Worm (Caenorhabditis elegans) whole organism, young adult: Measurements from ENCODE around the gene comt-5.

Source experiments
- B0019.2 ChIP-seq: fragments of 200-800 bp; sonication (Bioruptor generic); conservative IDR thresholded peaks from 2 replicates; pipeline ENCODE4 v1.3.6; 2022; ENCODE audit warnings: missing genetic modification reagents, missing genetic modification characterization, missing compliant biosample characterization
- B0261.1 ChIP-seq: sonication (generic microtip); optimal IDR thresholded peaks from 2 replicates; lab custom pipeline; 2016; ENCODE audit warnings: mild to moderate bottlenecking, missing genetic modification characterization, moderate library complexity, missing compliant biosample characterization
- D2030.7 ChIP-seq: fragments of 200-800 bp; sonication (Bioruptor generic); IDR thresholded peaks from 2 replicates; pipeline ENCODE4 v1.3.6; 2022; ENCODE audit warnings: missing genetic modification reagents, missing genetic modification characterization, missing compliant biosample characterization
- F33H1.4 ChIP-seq: fragments of 200-800 bp; sonication (Bioruptor generic); IDR thresholded peaks from 2 replicates; pipeline ENCODE4 v1.3.6; 2022; ENCODE audit warnings: missing genetic modification reagents, missing genetic modification characterization, missing compliant biosample characterization
- F37B4.10 ChIP-seq: fragments of 200-800 bp; sonication (Bioruptor generic); IDR thresholded peaks from 2 replicates; pipeline ENCODE4 v1.3.6; 2022; ENCODE audit warnings: missing genetic modification characterization, missing compliant biosample characterization
- F39B2.1 ChIP-seq: fragments of 200-800 bp; sonication (Bioruptor generic); IDR thresholded peaks from 2 replicates; pipeline ENCODE4 v1.3.6; 2022; ENCODE audit warnings: missing genetic modification reagents, missing genetic modification characterization, missing compliant biosample characterization
- K12H6.12 ChIP-seq: fragments of 200-800 bp; sonication (Bioruptor generic); optimal IDR thresholded peaks from 2 replicates; lab custom pipeline; 2018; ENCODE audit warnings: mild to moderate bottlenecking, missing genetic modification characterization, missing compliant biosample characterization
- Y53G8AR.9 ChIP-seq: fragments of 200-800 bp; sonication (Bioruptor generic); conservative IDR thresholded peaks from 2 replicates; pipeline ENCODE4 v1.3.6; 2022; ENCODE audit warnings: missing genetic modification reagents, missing genetic modification characterization, missing compliant biosample characterization
- Y56A3A.18 ChIP-seq: fragments of 200-800 bp; sonication (Bioruptor generic); IDR thresholded peaks from 2 replicates; pipeline ENCODE4 v1.3.6; 2022; ENCODE audit warnings: missing genetic modification reagents, missing genetic modification characterization, missing compliant biosample characterization
- aptf-3 ChIP-seq: fragments of 200-800 bp; sonication (Bioruptor generic); IDR thresholded peaks from 2 replicates; pipeline ENCODE4 v1.3.6; 2022; ENCODE audit warnings: missing genetic modification characterization, missing compliant biosample characterization
- athp-1 ChIP-seq: sonication (generic microtip); optimal IDR thresholded peaks from 2 replicates; lab custom pipeline; 2017; ENCODE audit warnings: mild to moderate bottlenecking, missing genetic modification characterization, missing compliant biosample characterization
- attf-3 ChIP-seq: fragments of 200-800 bp; sonication (Bioruptor generic); conservative IDR thresholded peaks from 2 replicates; pipeline ENCODE4 v1.3.6; 2022; ENCODE audit warnings: missing genetic modification reagents, missing genetic modification characterization, missing compliant biosample characterization
- ceh-40 ChIP-seq: fragments of 200-800 bp; sonication (Bioruptor generic); IDR thresholded peaks from 2 replicates; pipeline ENCODE4 v1.3.6; 2022; ENCODE audit warnings: missing genetic modification characterization, missing compliant biosample characterization
- ceh-58 ChIP-seq: fragments of 200-800 bp; sonication (Bioruptor generic); IDR thresholded peaks from 2 replicates; pipeline ENCODE4 v1.3.6; 2022; ENCODE audit warnings: missing genetic modification characterization, missing compliant biosample characterization
- ceh-79 ChIP-seq: sonication (generic microtip); optimal IDR thresholded peaks from 2 replicates; lab custom pipeline; 2017; ENCODE audit warnings: mild to moderate bottlenecking, missing genetic modification characterization, missing compliant biosample characterization
- dox-1 ChIP-seq: fragments of 200-800 bp; sonication (Bioruptor generic); IDR thresholded peaks from 2 replicates; pipeline ENCODE4 v1.3.6; 2022; ENCODE audit warnings: missing genetic modification reagents, missing genetic modification characterization, missing compliant biosample characterization
- dpff-1 ChIP-seq: sonication (generic microtip); optimal IDR thresholded peaks from 2 replicates; lab custom pipeline; 2017; ENCODE audit warnings: mild to moderate bottlenecking, missing genetic modification characterization, missing compliant biosample characterization
- egl-44 ChIP-seq: fragments of 200-800 bp; sonication (Bioruptor generic); IDR thresholded peaks from 2 replicates; pipeline ENCODE4 v1.3.6; 2022; ENCODE audit warnings: missing genetic modification reagents, missing genetic modification characterization, missing compliant biosample characterization
- him-1 ChIP-seq: sonication (generic microtip); optimal IDR thresholded peaks from 2 replicates; lab custom pipeline; 2016; ENCODE audit warnings: missing genotype, missing genetic modification reagents, missing genetic modification characterization, missing compliant biosample characterization
- hmg-1.2 ChIP-seq: fragments of 200-800 bp; sonication (Bioruptor generic); IDR thresholded peaks from 2 replicates; pipeline ENCODE4 v1.3.6; 2022; ENCODE audit warnings: missing genetic modification reagents, missing genetic modification characterization, missing compliant biosample characterization
- hrde-1 ChIP-seq: sonication (generic microtip); optimal IDR thresholded peaks from 2 replicates; lab custom pipeline; 2016; ENCODE audit warnings: missing genetic modification characterization, mild to moderate bottlenecking, missing compliant biosample characterization, moderate library complexity, missing genotype, missing genetic modification reagents, borderline replicate concordance
- lag-1 ChIP-seq: fragments of 200-800 bp; sonication (Bioruptor generic); IDR thresholded peaks from 2 replicates; pipeline ENCODE4 v1.3.6; 2022; ENCODE audit warnings: missing genetic modification reagents, missing genetic modification characterization, missing compliant biosample characterization
- let-526 ChIP-seq: fragments of 200-800 bp; sonication (Bioruptor generic); IDR thresholded peaks from 2 replicates; pipeline ENCODE4 v1.3.6; 2022; ENCODE audit warnings: missing genetic modification reagents, missing genetic modification characterization, missing compliant biosample characterization
- let-607 ChIP-seq, 2 experiments: fragments of 200-800 bp in 1 of 2; sonication (Bioruptor generic) in 1 of 2; sonication (generic microtip) in 1 of 2; optimal IDR thresholded peaks; 2 replicates each; lab custom pipeline; 2016 to 2018; ENCODE audit warnings: mild to moderate bottlenecking in 2 of 2, missing compliant biosample characterization in 2 of 2, missing genetic modification characterization in 2 of 2, moderate library complexity in 2 of 2, missing genotype in 1 of 2
- lin-40 ChIP-seq: sonication (generic microtip); optimal IDR thresholded peaks from 2 replicates; lab custom pipeline; 2016; ENCODE audit warnings: missing genetic modification characterization, mild to moderate bottlenecking, missing compliant biosample characterization, missing genotype, missing genetic modification reagents
- lsy-27 ChIP-seq: sonication (generic microtip); optimal IDR thresholded peaks from 2 replicates; lab custom pipeline; 2017; ENCODE audit warnings: missing genetic modification characterization, mild to moderate bottlenecking, missing compliant biosample characterization, antibody characterized with exemption, missing genotype, borderline replicate concordance; ENCODE audit not compliant: insufficient read depth
- madf-3 ChIP-seq: fragments of 200-800 bp; sonication (Bioruptor generic); IDR thresholded peaks from 2 replicates; pipeline ENCODE4 v1.3.6; 2022; ENCODE audit warnings: missing genetic modification reagents, missing genetic modification characterization, missing compliant biosample characterization
- mel-28 ChIP-seq: sonication (generic microtip); optimal IDR thresholded peaks from 2 replicates; lab custom pipeline; 2016; ENCODE audit warnings: borderline replicate concordance, mild to moderate bottlenecking, missing genetic modification characterization, missing compliant biosample characterization
- mes-4 ChIP-seq: sonication (generic microtip); optimal IDR thresholded peaks from 2 replicates; lab custom pipeline; 2016; ENCODE audit warnings: missing genotype, missing genetic modification characterization, missing compliant biosample characterization
- nfya-2 ChIP-seq: fragments of 200-800 bp; sonication (Bioruptor generic); IDR thresholded peaks from 2 replicates; pipeline ENCODE4 v1.3.6; 2022; ENCODE audit warnings: missing genetic modification reagents, missing genetic modification characterization, missing compliant biosample characterization
- nhr-120 ChIP-seq: fragments of 200-800 bp; sonication (Bioruptor generic); IDR thresholded peaks from 2 replicates; pipeline ENCODE4 v1.3.6; 2022; ENCODE audit warnings: missing genetic modification characterization, missing compliant biosample characterization
- nhr-80 ChIP-seq: sonication (generic microtip); optimal IDR thresholded peaks from 2 replicates; lab custom pipeline; 2016; ENCODE audit warnings: missing genetic modification characterization, missing compliant biosample characterization
- pbrm-1 ChIP-seq: fragments of 200-800 bp; sonication (Bioruptor generic); IDR thresholded peaks from 2 replicates; pipeline ENCODE4 v1.3.6; 2022; ENCODE audit warnings: missing genetic modification reagents, missing genetic modification characterization, missing compliant biosample characterization
- pha-4 ChIP-seq: fragments of 150-350 bp; sonication (generic microtip); optimal IDR thresholded peaks from 2 replicates; lab custom pipeline; 2014; ENCODE audit warnings: missing biosample characterization, missing genetic modification reagents, missing genetic modification characterization
- rec-8 ChIP-seq, 2 experiments: sonication (generic microtip); optimal IDR thresholded peaks; 2 replicates each; lab custom pipeline; 2016; ENCODE audit warnings: mild to moderate bottlenecking in 2 of 2, missing genetic modification characterization in 2 of 2, missing genetic modification reagents in 2 of 2, missing genotype in 2 of 2, missing biosample characterization in 1 of 2, missing compliant biosample characterization in 1 of 2, moderate library complexity in 1 of 2
- sea-2 ChIP-seq: fragments of 200-800 bp; sonication (Bioruptor generic); IDR thresholded peaks from 2 replicates; pipeline ENCODE4 v1.3.6; 2022; ENCODE audit warnings: missing genetic modification characterization, missing compliant biosample characterization
- snpc-1.3 ChIP-seq: sonication (generic microtip); optimal IDR thresholded peaks from 2 replicates; lab custom pipeline; 2017; ENCODE audit warnings: missing genetic modification characterization, mild to moderate bottlenecking, missing compliant biosample characterization, antibody characterized with exemption, moderate library complexity, missing genotype, missing genetic modification reagents; ENCODE audit not compliant: insufficient read depth
- somi-1 ChIP-seq: fragments of 200-800 bp; sonication (Bioruptor generic); optimal IDR thresholded peaks from 2 replicates; lab custom pipeline; 2018; ENCODE audit warnings: mild to moderate bottlenecking, missing genetic modification characterization, missing compliant biosample characterization
- sptf-2 ChIP-seq: fragments of 200-800 bp; sonication (Bioruptor generic); optimal IDR thresholded peaks from 2 replicates; lab custom pipeline; 2018; ENCODE audit warnings: mild to moderate bottlenecking, missing genetic modification characterization, missing compliant biosample characterization
- tbx-9 ChIP-seq: sonication (generic microtip); optimal IDR thresholded peaks from 2 replicates; lab custom pipeline; 2016; ENCODE audit warnings: borderline replicate concordance, missing genetic modification characterization, inconsistent platforms, missing compliant biosample characterization
- tlf-1 ChIP-seq: fragments of 200-800 bp; sonication (Bioruptor generic); optimal IDR thresholded peaks from 2 replicates; lab custom pipeline; 2018; ENCODE audit warnings: mild to moderate bottlenecking, missing genetic modification characterization, missing compliant biosample characterization
- unc-130 ChIP-seq: sonication (generic microtip); optimal IDR thresholded peaks from 2 replicates; lab custom pipeline; 2016; ENCODE audit warnings: missing genetic modification reagents, missing genetic modification characterization, missing compliant biosample characterization
- xnd-1 ChIP-seq: sonication (generic microtip); optimal IDR thresholded peaks from 2 replicates; lab custom pipeline; 2016; ENCODE audit warnings: missing genotype, missing genetic modification reagents, missing genetic modification characterization, missing compliant biosample characterization
- zfh-2 ChIP-seq: fragments of 200-800 bp; sonication (Bioruptor generic); conservative IDR thresholded peaks from 2 replicates; pipeline ENCODE4 v1.3.6; 2022; ENCODE audit warnings: missing genetic modification reagents, missing genetic modification characterization, missing compliant biosample characterization
- zim-3 ChIP-seq: sonication (generic microtip); optimal IDR thresholded peaks from 2 replicates; lab custom pipeline; 2017; ENCODE audit warnings: mild to moderate bottlenecking, missing genetic modification characterization, moderate library complexity, missing compliant biosample characterization
- ztf-18 ChIP-seq: sonication (generic microtip); optimal IDR thresholded peaks from 2 replicates; lab custom pipeline; 2016; ENCODE audit warnings: missing genotype, mild to moderate bottlenecking, missing genetic modification characterization, missing compliant biosample characterization

The comt-5 gene

ce11 chrV:2011777-2012176, 41.6 kb downstream of the comt-5 start, which contains the start of gene F59A7.7:
F59A7.7 (plus strand) TSS chrV:2012077.
- TF ChIP-seq mel-28 (no peak), ceh-58 (0 out of 2 replicates have a peak, but pooled peaks have one; percentile 23)

ce11 chrV:2008412-2008811, 45.0 kb downstream of the comt-5 start:
- TF ChIP-seq Y56A3A.18 (GFP tag; lab: Robert Waterston, UW) (no peak), nhr-80 (tag; lab: Kevin White, UChicago) (peak; percentile 61), ceh-40 (GFP tag; lab: Robert Waterston, UW) (no peak), unc-130 (GFP tag; lab: Kevin White, UChicago) (peak; percentile 87), egl-44 (GFP tag; lab: Robert Waterston, UW) (0 out of 2 replicates have a peak, but pooled peaks have one; percentile 41), xnd-1 (tag; lab: Kevin White, UChicago) (peak; percentile 27), lsy-27 (no peak), somi-1 (GFP tag; lab: Kevin White, UChicago) (no peak), athp-1 (peak; percentile 68), ceh-79 (tag; lab: Kevin White, UChicago) (no peak), D2030.7 (GFP tag; lab: Robert Waterston, UW) (peak; percentile 90), sptf-2 (GFP tag; lab: Kevin White, UChicago) (no peak), ztf-18 (peak; percentile 36), nfya-2 (GFP tag; lab: Robert Waterston, UW) (no peak), aptf-3 (GFP tag; lab: Robert Waterston, UW) (no peak), snpc-1.3 (tag; lab: Kevin White, UChicago) (peak; percentile 44), F37B4.10 (no peak), pbrm-1 (peak; percentile 82), sea-2 (GFP tag; lab: Robert Waterston, UW) (no peak), let-607 (tag; optimal IDR thresholded peaks at IDR 0.05; lab: Kevin White, UChicago) (peak; percentile 44 to 87), hrde-1 (tag; lab: Kevin White, UChicago) (no peak), dox-1 (GFP tag; lab: Robert Waterston, UW) (peak; percentile 93), let-526 (GFP tag; lab: Robert Waterston, UW) (0 out of 2 replicates have a peak, but pooled peaks have one; percentile 52), dpff-1 (no peak), F39B2.1 (GFP tag; lab: Robert Waterston, UW) (no peak), pha-4 (no peak), him-1 (tag; lab: Kevin White, UChicago) (peak; percentile 72), hmg-1.2 (GFP tag; lab: Robert Waterston, UW) (peak; percentile 94), zfh-2 (GFP tag; lab: Robert Waterston, UW) (no peak), B0261.1 (tag; lab: Kevin White, UChicago) (no peak), nhr-120 (GFP tag; lab: Robert Waterston, UW) (no peak), tbx-9 (tag; lab: Kevin White, UChicago) (no peak), lin-40 (tag; lab: Kevin White, UChicago) (no peak), rec-8 (tag; optimal IDR thresholded peaks at IDR 0.05; lab: Kevin White, UChicago) (no peak), madf-3 (GFP tag; lab: Robert Waterston, UW) (0 out of 2 replicates have a peak, but pooled peaks have one; percentile 35), B0019.2 (GFP tag; lab: Robert Waterston, UW) (peak; percentile 81), ceh-58 (no peak), attf-3 (peak; percentile 74), zim-3 (no peak), mes-4 (tag; lab: Kevin White, UChicago) (no peak), lag-1 (GFP tag; lab: Robert Waterston, UW) (no peak), Y53G8AR.9 (GFP tag; lab: Robert Waterston, UW) (0 out of 2 replicates have a peak, but pooled peaks have one; percentile 46), F33H1.4 (peak; percentile 75), tlf-1 (GFP tag; lab: Kevin White, UChicago) (peak; percentile 58), K12H6.12 (tag; lab: Kevin White, UChicago) (no peak)
